Fruit fly (Drosophila melanogaster): ENCODE data around the gene if.

DNA sequence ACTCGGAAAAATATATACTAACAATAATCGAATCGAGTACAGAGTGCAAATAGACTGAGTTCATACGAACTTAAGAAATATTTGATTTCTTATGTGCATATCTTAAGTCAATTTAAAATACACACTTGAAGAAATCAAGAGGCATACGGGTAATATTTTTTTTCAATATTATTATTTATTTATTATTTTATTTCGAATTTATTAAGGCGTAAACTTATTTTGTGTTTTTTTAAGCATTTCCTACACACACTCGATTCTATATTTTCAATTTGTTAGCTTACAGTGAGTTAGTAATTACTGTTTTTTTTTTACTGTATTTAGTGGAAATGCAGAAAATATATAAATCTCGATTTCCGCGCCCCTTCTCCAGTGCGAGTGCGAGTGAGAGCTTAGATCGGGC is 30.0 kb upstream of the if start:
- TF ChIP-seq CG8478 (optimal IDR thresholded peaks at IDR 0.05): no peak
- no peak for TF ChIP-seq CTCF (optimal IDR thresholded peaks at IDR 0.05)

Data from S2 (cell line).